Worm (Caenorhabditis elegans): ENCODE measurements around the gene C45G9.8.

C45G9.8 gene

ce11 chrIII:5004621-5005020, 48.8 kb downstream of the C45G9.8 start, which contains the start of gene R144.6:
Gene R144.6, minus strand, starts transcription at chrIII:5004721.
- TF ChIP-seq ets-7 (tag; optimal IDR thresholded peaks at IDR 0.05) = no peak

Data from whole organism, early embryonic.